Fruit fly (Drosophila melanogaster): ENCODE measurements around the gene RanBP3.

The RanBP3 gene

dm6 chr3R:23735648-23736047 lies 17.0 kb downstream of the RanBP3 start:
- no peak for TF ChIP-seq eyg (GFP tag; optimal IDR thresholded peaks at IDR 0.05)
- TF ChIP-seq CG8388 (GFP tag; optimal IDR thresholded peaks at IDR 0.05) = no peak
- TF ChIP-seq CG6791 (GFP tag; IDR thresholded peaks at IDR 0.05; ENCODE audit: partially characterized antibody) = 0 out of 3 replicates have a peak, but pooled peaks have one; percentile 21
- TF ChIP-seq ci (GFP tag; IDR thresholded peaks at IDR 0.05) = 0 out of 3 replicates have a peak, but pooled peaks have one; percentile 10
- TF ChIP-seq Med (GFP tag) = peak; percentile 46
- no peak for TF ChIP-seq rib (GFP tag; IDR thresholded peaks at IDR 0.05)
- peak; percentile 18 for TF ChIP-seq ewg (GFP tag; optimal IDR thresholded peaks at IDR 0.05)
- no peak for TF ChIP-seq ase (GFP tag; IDR thresholded peaks at IDR 0.05)
- TF ChIP-seq Opbp (GFP tag; IDR thresholded peaks at IDR 0.05; ENCODE audit: partially characterized antibody) = peak; percentile 36; the same call in 1 of the 3 replicates
- TF ChIP-seq HLH4C (GFP tag; IDR thresholded peaks at IDR 0.05; ENCODE audit: partially characterized antibody) = 0 out of 3 replicates have a peak, but pooled peaks have one; percentile 20
- TF ChIP-seq CG8359 (GFP tag; optimal IDR thresholded peaks at IDR 0.05; ENCODE audit: borderline replicate concordance) = peak; percentile 100
- TF ChIP-seq Tbp (GFP tag; optimal IDR thresholded peaks at IDR 0.05) = peak; percentile 21
- no peak for TF ChIP-seq twi (tag; optimal IDR thresholded peaks at IDR 0.05)
- peak; percentile 33; the same call in 1 of the 2 replicates for TF ChIP-seq CG42726 (GFP tag; IDR thresholded peaks at IDR 0.05; ENCODE audit: partially characterized antibody)
- peak; percentile 4 for TF ChIP-seq cwo (GFP tag; optimal IDR thresholded peaks at IDR 0.05)
- TF ChIP-seq CG18476 (GFP tag; optimal IDR thresholded peaks at IDR 0.05) = no peak
- TF ChIP-seq az2 (GFP tag; optimal IDR thresholded peaks at IDR 0.05) = no peak
- TF ChIP-seq CG15479 (GFP tag; optimal IDR thresholded peaks at IDR 0.05) = peak; percentile 46
- TF ChIP-seq CG6175 (GFP tag; IDR thresholded peaks at IDR 0.05) = 0 out of 3 replicates have a peak, but pooled peaks have one; percentile 27
- TF ChIP-seq so (GFP tag; IDR thresholded peaks at IDR 0.05) = no peak
- no peak for TF ChIP-seq D19B (GFP tag; optimal IDR thresholded peaks at IDR 0.05)
- TF ChIP-seq CG11093 (GFP tag; IDR thresholded peaks at IDR 0.05) = no peak
- TF ChIP-seq cato (GFP tag; optimal IDR thresholded peaks at IDR 0.05; ENCODE audit: borderline replicate concordance) = no peak
- no peak for TF ChIP-seq Stat92E (GFP tag; optimal IDR thresholded peaks at IDR 0.05)

DNA sequence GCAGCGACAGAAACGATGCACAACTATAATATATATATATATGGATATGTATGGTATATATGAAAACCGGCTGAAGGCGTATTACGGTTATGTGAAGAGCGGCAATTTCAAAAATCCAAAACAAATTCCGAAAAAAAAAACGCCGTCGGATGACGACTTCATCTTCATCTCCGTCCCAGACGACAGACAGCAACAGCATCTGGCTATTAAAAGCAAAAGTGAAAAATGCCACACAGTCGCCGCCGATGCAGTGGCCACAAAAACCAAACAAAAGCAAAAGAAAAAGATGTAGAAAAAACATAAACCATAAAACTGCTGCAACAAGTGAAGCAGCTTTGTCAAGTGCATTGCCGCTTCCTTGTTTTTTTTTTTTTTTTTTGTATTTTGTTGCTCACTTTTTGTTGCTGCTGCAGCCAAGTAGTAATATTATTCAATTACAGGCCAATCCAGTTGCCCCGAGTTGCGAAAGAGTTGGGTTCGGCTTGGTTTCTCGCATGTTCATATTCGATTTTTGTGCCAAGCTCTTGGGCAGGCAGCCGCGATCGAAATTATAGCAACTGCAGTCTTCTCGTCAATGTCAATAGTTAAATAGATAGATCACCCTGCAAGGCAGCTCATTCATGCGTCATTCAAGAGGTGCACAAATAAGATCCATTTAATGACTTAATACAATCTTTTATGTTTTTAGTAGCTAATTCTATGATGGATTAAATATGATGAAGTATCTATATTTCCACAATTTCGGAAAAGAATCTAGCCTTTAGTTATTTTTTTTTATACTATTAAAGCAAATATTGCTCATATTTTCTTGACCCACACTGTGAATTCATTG lies 17.8 kb downstream of the RanBP3 start:
- TF ChIP-seq CG18262 (tag; optimal IDR thresholded peaks at IDR 0.05) (no peak), CG31224 (GFP tag; IDR thresholded peaks at IDR 0.05) (no peak), ATbp (GFP tag; optimal IDR thresholded peaks at IDR 0.05) (peak; percentile 40), bsh (GFP tag; optimal IDR thresholded peaks at IDR 0.05) (peak in 1 of 2 experiments; percentile 7), pan (optimal IDR thresholded peaks at IDR 0.05) (no peak), pan (GFP tag; optimal IDR thresholded peaks at IDR 0.05 in 1 of 2, IDR thresholded peaks at IDR 0.05 in 1 of 2) (peak in 1 of 2 experiments; percentile 21), CG15479 (GFP tag; optimal IDR thresholded peaks at IDR 0.05) (no peak), CG11696 (GFP tag; IDR thresholded peaks at IDR 0.05) (peak; percentile 58), Optix (GFP tag; IDR thresholded peaks at IDR 0.05) (0 out of 3 replicates have a peak, but pooled peaks have one; percentile 11), phol (tag; optimal IDR thresholded peaks at IDR 0.05) (peak; percentile 41), CG6689 (GFP tag; IDR thresholded peaks at IDR 0.05) (peak; percentile 23; the same call in 1 of the 2 replicates), z (GFP tag; IDR thresholded peaks at IDR 0.05) (no peak), cato (GFP tag; optimal IDR thresholded peaks at IDR 0.05; ENCODE audit: borderline replicate concordance) (no peak), CG17568 (GFP tag; optimal IDR thresholded peaks at IDR 0.05) (no peak), usp (GFP tag; optimal IDR thresholded peaks at IDR 0.05) (no peak), CG7556 (GFP tag; optimal IDR thresholded peaks at IDR 0.05) (peak; percentile 1), sr (GFP tag; IDR thresholded peaks at IDR 0.05) (no peak), unpg (GFP tag; optimal IDR thresholded peaks at IDR 0.05) (peak; percentile 23), CG6254 (GFP tag; optimal IDR thresholded peaks at IDR 0.05) (peak; percentile 23), CG11504 (tag; optimal IDR thresholded peaks at IDR 0.05) (peak; percentile 28), CG15514 (GFP tag; optimal IDR thresholded peaks at IDR 0.05) (no peak), CG30403 (GFP tag; optimal IDR thresholded peaks at IDR 0.05) (peak; percentile 15), CG12391 (tag; optimal IDR thresholded peaks at IDR 0.05) (peak; percentile 25), CG2199 (GFP tag; IDR thresholded peaks at IDR 0.05) (0 out of 3 replicates have a peak, but pooled peaks have one; percentile 63), Pdp1 (GFP tag; optimal IDR thresholded peaks at IDR 0.05) (peak in 1 of 2 experiments; percentile 11)
